Worm (Caenorhabditis elegans) whole organism, mixed stage, embryonic: Measurements from ENCODE around the gene nas-21.

Source experiments
- ceh-43 ChIP-seq: fragments of 200-800 bp; sonication (Bioruptor generic); optimal IDR thresholded peaks from 2 replicates; lab custom pipeline; 2018; ENCODE audit warnings: mild to moderate bottlenecking, missing genetic modification characterization, moderate library complexity, missing compliant biosample characterization
- ham-2 ChIP-seq: fragments of 200-800 bp; sonication (Bioruptor generic); optimal IDR thresholded peaks from 2 replicates; lab custom pipeline; 2018; ENCODE audit warnings: mild to moderate bottlenecking, missing genetic modification characterization, missing compliant biosample characterization
- lsy-2 ChIP-seq: fragments of 150-350 bp; optimal IDR thresholded peaks from 2 replicates; lab custom pipeline; 2014; ENCODE audit warnings: missing biosample characterization, missing genetic modification characterization
- mep-1 ChIP-seq: fragments of 150-350 bp; optimal IDR thresholded peaks from 2 replicates; lab custom pipeline; 2017; ENCODE audit warnings: missing biosample characterization, missing genetic modification reagents, missing genetic modification characterization, inconsistent platforms
- snpc-4 ChIP-seq: fragments of 150-350 bp; optimal IDR thresholded peaks from 2 replicates; lab custom pipeline; 2014; ENCODE audit warnings: missing biosample characterization, missing genetic modification characterization

ce11 chrV:11472209-11472608 is at the start of gene nas-21, which contains the start of gene nas-20:
- TF ChIP-seq snpc-4 (tag; lab: Kevin White, UChicago) (no peak), ham-2 (GFP tag; lab: Kevin White, UChicago) (no peak), lsy-2 (tag; lab: Kevin White, UChicago) (no peak), mep-1 (tag; lab: Kevin White, UChicago) (no peak), ceh-43 (no peak)
